Worm (Caenorhabditis elegans): ENCODE measurements around the gene lgc-42.

Gene lgc-42

DNA sequence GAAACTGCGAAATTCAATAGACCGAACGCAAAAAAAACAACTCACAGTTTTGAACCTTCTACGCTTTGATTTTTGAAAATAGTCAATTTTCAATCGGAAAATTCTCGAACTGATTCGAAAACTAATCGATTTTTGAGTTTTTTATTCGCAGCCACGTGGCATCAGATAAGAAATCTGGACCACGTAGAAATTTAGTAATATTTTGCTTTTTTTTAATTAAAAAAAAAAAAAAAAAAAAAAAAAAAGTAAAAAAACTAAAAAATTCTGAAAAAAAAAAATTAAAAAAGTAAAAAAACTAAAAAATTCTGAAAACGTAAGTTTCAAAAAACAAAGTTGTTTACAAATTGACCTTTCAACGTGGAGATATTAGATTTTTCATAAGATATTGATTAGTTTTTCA, 21.0 kb upstream of the lgc-42 start, which contains the start of gene R155.3:
TSS of gene R155.3 (minus strand) at position 101 of the 400 bp plus-strand sequence.
- TF ChIP-seq C08G9.2 (tag; optimal IDR thresholded peaks at IDR 0.05) (no peak), ceh-24 (tag; optimal IDR thresholded peaks at IDR 0.05) (no peak), tbx-2 (tag; optimal IDR thresholded peaks at IDR 0.05) (no peak), ceh-45 (GFP tag; IDR thresholded peaks at IDR 0.05) (no peak)

DNA sequence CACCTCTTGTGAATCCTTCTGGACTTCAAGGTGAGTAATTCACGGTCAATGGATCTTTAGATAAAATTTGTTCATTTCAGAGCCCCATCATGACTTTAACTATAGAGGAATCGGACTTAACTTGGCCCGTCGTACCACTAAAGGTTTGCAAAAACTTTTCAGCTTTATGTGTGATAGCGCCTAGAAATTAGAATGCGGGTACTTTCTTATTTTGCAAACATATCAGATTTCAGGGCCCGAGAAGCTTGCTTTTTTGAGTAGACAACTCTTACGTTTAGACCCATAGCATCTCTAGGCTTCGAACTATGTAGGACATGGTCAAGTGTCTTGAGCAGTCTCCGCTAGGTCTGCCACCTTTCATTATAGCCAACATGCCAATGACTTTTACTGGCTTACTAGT, 20.2 kb upstream of the lgc-42 start:
- TF ChIP-seq lim-6 (tag; optimal IDR thresholded peaks at IDR 0.05) = no peak
- no peak for TF ChIP-seq pros-1 (tag; optimal IDR thresholded peaks at IDR 0.05)
- no peak for TF ChIP-seq C08G9.2 (tag; optimal IDR thresholded peaks at IDR 0.05)
- no peak for TF ChIP-seq F13H6.1 (tag; optimal IDR thresholded peaks at IDR 0.05)
- no peak for TF ChIP-seq tbx-7 (tag; optimal IDR thresholded peaks at IDR 0.05)
- no peak for TF ChIP-seq fax-1 (tag; optimal IDR thresholded peaks at IDR 0.05)
- no peak for TF ChIP-seq nhr-11 (tag; optimal IDR thresholded peaks at IDR 0.05)
- TF ChIP-seq elt-4 (tag; optimal IDR thresholded peaks at IDR 0.05) = no peak
- TF ChIP-seq unc-55 (GFP tag; optimal IDR thresholded peaks at IDR 0.05) = no peak
- TF ChIP-seq hlh-13 (GFP tag; optimal IDR thresholded peaks at IDR 0.05) = no peak

DNA sequence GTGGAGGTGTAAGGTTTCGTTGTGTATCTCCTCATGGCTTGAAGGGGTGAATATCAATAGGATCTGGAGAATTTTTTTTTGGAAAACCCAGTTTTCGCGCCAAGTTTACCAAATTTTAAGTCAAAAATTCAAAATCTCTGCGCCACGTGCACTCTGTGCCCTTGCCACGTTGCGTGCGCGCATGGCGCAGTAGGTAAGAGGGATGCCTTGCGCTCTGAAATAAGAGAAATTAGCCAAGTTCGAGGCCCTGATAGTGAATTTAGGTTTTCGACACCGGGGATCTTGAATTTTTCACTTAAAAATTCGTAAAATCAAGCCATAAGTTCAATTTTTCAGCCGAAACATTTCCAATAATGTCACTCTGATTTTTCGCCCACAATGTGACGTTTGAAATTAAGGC, 16.2 kb upstream of the lgc-42 start:
- TF ChIP-seq elt-4 (tag; optimal IDR thresholded peaks at IDR 0.05) (no peak), sdc-2 (tag; optimal IDR thresholded peaks at IDR 0.05) (no peak), T23F11.4 (GFP tag; optimal IDR thresholded peaks at IDR 0.05) (no peak), C08G9.2 (tag; optimal IDR thresholded peaks at IDR 0.05) (no peak), ceh-22 (tag; optimal IDR thresholded peaks at IDR 0.05) (no peak), unc-42 (tag; optimal IDR thresholded peaks at IDR 0.05) (no peak), ceh-9 (tag; optimal IDR thresholded peaks at IDR 0.05) (no peak), fax-1 (tag; optimal IDR thresholded peaks at IDR 0.05) (no peak), K09A11.1 (tag; optimal IDR thresholded peaks at IDR 0.05; ENCODE audit: insufficient read depth) (no peak), ets-4 (tag; optimal IDR thresholded peaks at IDR 0.05) (no peak), nfya-1 (tag; optimal IDR thresholded peaks at IDR 0.05) (no peak), ceh-34 (tag; optimal IDR thresholded peaks at IDR 0.05) (no peak), madf-2 (tag; optimal IDR thresholded peaks at IDR 0.05) (no peak), unc-3 (GFP tag; conservative IDR thresholded peaks at IDR 0.05) (no peak), unc-3 (tag; optimal IDR thresholded peaks at IDR 0.05) (no peak), nhr-11 (tag; optimal IDR thresholded peaks at IDR 0.05) (no peak), pag-3 (tag; optimal IDR thresholded peaks at IDR 0.05; ENCODE audit: borderline replicate concordance) (no peak), ceh-19 (GFP tag; optimal IDR thresholded peaks at IDR 0.05) (no peak), hlh-30 (tag; optimal IDR thresholded peaks at IDR 0.05; ENCODE audit: insufficient read depth) (no peak), C38D4.7 (GFP tag; optimal IDR thresholded peaks at IDR 0.05) (no peak)

DNA sequence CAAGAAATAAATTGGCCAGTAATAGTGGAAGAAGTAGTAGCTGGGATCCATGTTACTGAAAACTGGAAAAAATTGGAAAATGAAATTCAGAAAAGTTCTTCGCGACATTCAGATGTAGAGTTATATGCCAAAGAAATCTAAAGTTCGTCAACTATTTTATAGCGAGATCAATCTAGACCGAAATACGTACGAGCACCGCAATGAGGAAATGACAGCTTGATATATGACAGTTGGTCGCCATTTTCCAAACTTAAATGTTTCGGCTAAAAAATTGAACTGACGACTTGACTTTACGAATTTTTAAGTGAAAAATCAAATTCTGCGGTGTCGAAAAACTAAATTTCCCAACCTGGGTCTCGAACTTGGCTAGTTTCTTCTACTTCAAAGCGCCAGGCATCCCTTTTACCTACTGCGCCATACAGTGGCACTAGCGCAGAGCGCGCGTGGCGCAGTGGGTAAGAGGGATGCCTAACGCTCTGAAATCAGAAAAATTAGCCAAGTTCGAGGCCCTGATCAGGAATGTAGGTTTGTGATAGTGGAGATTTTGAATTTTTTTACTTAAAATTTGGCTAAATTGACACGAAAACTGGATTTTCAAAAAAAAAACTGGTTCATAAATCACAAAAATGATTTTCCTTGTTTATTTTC, 14.9 kb upstream of the lgc-42 start, which contains the start of gene srd-66:
TSS of gene srd-66 (minus strand) at position 51 of the 648 bp plus-strand sequence.
- TF ChIP-seq ahr-1 (tag; optimal IDR thresholded peaks at IDR 0.05) (no peak), ceh-45 (GFP tag; IDR thresholded peaks at IDR 0.05) (no peak), ceh-30 (tag; optimal IDR thresholded peaks at IDR 0.05) (no peak), ceh-6 (GFP tag; optimal IDR thresholded peaks at IDR 0.05) (no peak), fax-1 (tag; optimal IDR thresholded peaks at IDR 0.05) (no peak), ama-1 (optimal IDR thresholded peaks at IDR 0.05) (no peak), ceh-19 (GFP tag; optimal IDR thresholded peaks at IDR 0.05) (no peak), lim-6 (tag; optimal IDR thresholded peaks at IDR 0.05) (no peak), mec-3 (tag; optimal IDR thresholded peaks at IDR 0.05; ENCODE audit: borderline replicate concordance) (no peak), ceh-9 (tag; optimal IDR thresholded peaks at IDR 0.05) (no peak), ttx-3 (tag; optimal IDR thresholded peaks at IDR 0.05) (no peak), nhr-11 (tag; optimal IDR thresholded peaks at IDR 0.05) (no peak), lin-11 (tag; optimal IDR thresholded peaks at IDR 0.05) (no peak), pat-9 (tag; optimal IDR thresholded peaks at IDR 0.05) (no peak), zip-5 (tag; optimal IDR thresholded peaks at IDR 0.05) (no peak), hlh-15 (tag; optimal IDR thresholded peaks at IDR 0.05) (no peak), pax-1 (tag; optimal IDR thresholded peaks at IDR 0.05) (no peak), ceh-22 (tag; optimal IDR thresholded peaks at IDR 0.05) (no peak), gmeb-2 (tag; optimal IDR thresholded peaks at IDR 0.05) (no peak)

Data from whole organism, late embryonic.